Worm (Caenorhabditis elegans) whole organism, late embryonic: ENCODE data around the gene oig-2.
A peak's percentile ranks its signal among the peaks of the same experiment; 100 is the strongest.

Experiments used
- ahr-1 ChIP-seq: sonication (generic microtip); optimal IDR thresholded peaks from 2 replicates; lab custom pipeline; 2016; ENCODE audit warnings: missing genetic modification characterization, missing compliant biosample characterization
- ceh-14 ChIP-seq: sonication (generic microtip); optimal IDR thresholded peaks from 2 replicates; lab custom pipeline; 2016; ENCODE audit warnings: missing genotype, missing genetic modification characterization, missing compliant biosample characterization
- ceh-18 ChIP-seq: sonication (generic microtip); optimal IDR thresholded peaks from 2 replicates; lab custom pipeline; 2016; ENCODE audit warnings: missing genetic modification characterization, missing compliant biosample characterization
- ceh-6 ChIP-seq: fragments of 200-800 bp; sonication (Bioruptor generic); optimal IDR thresholded peaks from 2 replicates; lab custom pipeline; 2018; ENCODE audit warnings: mild to moderate bottlenecking, missing genetic modification characterization, missing compliant biosample characterization
- elt-2 ChIP-seq: sonication (generic microtip); optimal IDR thresholded peaks from 2 replicates; lab custom pipeline; 2016; ENCODE audit warnings: missing genetic modification reagents, missing genetic modification characterization, missing compliant biosample characterization
- nfya-1 ChIP-seq: sonication (generic microtip); optimal IDR thresholded peaks from 2 replicates; lab custom pipeline; 2017; ENCODE audit warnings: missing genetic modification characterization, mild to moderate bottlenecking, missing compliant biosample characterization, antibody characterized with exemption, moderate library complexity
- nhr-11 ChIP-seq: fragments of 150-350 bp; optimal IDR thresholded peaks from 2 replicates; lab custom pipeline; 2014; ENCODE audit warnings: missing biosample characterization, missing genetic modification characterization
- npax-4 ChIP-seq: sonication (generic microtip); optimal IDR thresholded peaks from 2 replicates; lab custom pipeline; 2016; ENCODE audit warnings: missing genetic modification characterization, missing compliant biosample characterization
- odd-2 ChIP-seq: sonication (generic microtip); optimal IDR thresholded peaks from 2 replicates; lab custom pipeline; 2017; ENCODE audit warnings: antibody characterized with exemption, mild to moderate bottlenecking, missing genetic modification characterization, missing compliant biosample characterization
- pag-3 ChIP-seq: sonication (generic microtip); optimal IDR thresholded peaks from 2 replicates; lab custom pipeline; 2016; ENCODE audit warnings: missing compliant biosample characterization, missing genetic modification characterization, borderline replicate concordance
- rnt-1 ChIP-seq: sonication (generic microtip); optimal IDR thresholded peaks from 2 replicates; lab custom pipeline; 2016; ENCODE audit warnings: missing genetic modification characterization, missing compliant biosample characterization
- tbx-2 ChIP-seq: sonication (generic microtip); optimal IDR thresholded peaks from 2 replicates; lab custom pipeline; 2016; ENCODE audit warnings: missing genetic modification characterization, missing compliant biosample characterization

DNA sequence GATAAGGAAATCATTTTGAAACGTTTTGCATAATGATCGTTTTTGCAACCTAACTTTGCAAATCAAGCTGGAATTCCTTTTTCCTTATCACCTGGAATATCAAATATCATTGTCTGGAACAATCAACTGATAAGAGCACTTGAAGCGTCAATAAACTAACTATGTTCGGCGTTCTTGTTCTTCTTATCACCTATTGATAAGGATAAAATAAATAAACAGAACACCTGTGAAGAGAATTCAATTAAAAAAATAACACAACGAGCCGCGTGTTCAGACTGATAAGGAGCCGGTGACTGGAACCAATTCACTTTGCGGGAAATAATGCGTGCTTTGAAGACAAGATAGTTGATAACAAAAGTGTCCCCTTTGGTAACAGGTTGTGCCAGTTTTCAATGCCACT, 27.8 kb downstream of the oig-2 start, which contains the start of gene cyd-1:
- TF ChIP-seq nfya-1 (tag; lab: Kevin White, UChicago) (no peak), odd-2 (tag; lab: Kevin White, UChicago) (no peak), npax-4 (tag; lab: Kevin White, UChicago) (no peak), ahr-1 (no peak), rnt-1 (tag; lab: Kevin White, UChicago) (no peak), nhr-11 (no peak), ceh-18 (tag; lab: Kevin White, UChicago) (no peak), ceh-14 (tag; lab: Kevin White, UChicago) (no peak), ceh-6 (no peak), tbx-2 (tag; lab: Kevin White, UChicago) (no peak), elt-2 (tag; lab: Kevin White, UChicago) (peak; percentile 99), pag-3 (tag; lab: Kevin White, UChicago) (no peak)
